Worm (Caenorhabditis elegans) whole organism, L3 larva: ENCODE measurements around the gene T05C1.3.

Experiments used
- ZK546.5 ChIP-seq: sonication (generic microtip); optimal IDR thresholded peaks from 2 replicates; lab custom pipeline; 2017; ENCODE audit warnings: missing biosample characterization, missing genetic modification characterization
- aly-2 ChIP-seq: fragments of 150-350 bp; optimal IDR thresholded peaks from 2 replicates; lab custom pipeline; 2014; ENCODE audit warnings: missing biosample characterization, missing genetic modification characterization
- ceh-16 ChIP-seq: sonication (generic microtip); optimal IDR thresholded peaks from 2 replicates; lab custom pipeline; 2017; ENCODE audit warnings: missing biosample characterization, missing genetic modification characterization
- ceh-82 ChIP-seq: fragments of 150-350 bp; optimal IDR thresholded peaks from 2 replicates; lab custom pipeline; 2014; ENCODE audit warnings: missing biosample characterization, missing genetic modification characterization
- ceh-9 ChIP-seq: sonication (generic microtip); optimal IDR thresholded peaks from 2 replicates; lab custom pipeline; 2018; ENCODE audit warnings: missing biosample characterization, missing genetic modification characterization
- daf-12 ChIP-seq: fragments of 150-350 bp; optimal IDR thresholded peaks from 2 replicates; lab custom pipeline; 2014; ENCODE audit warnings: missing biosample characterization, missing genetic modification reagents, missing genetic modification characterization
- egl-27 ChIP-seq: sonication (generic microtip); optimal IDR thresholded peaks from 4 replicates; lab custom pipeline; 2017; ENCODE audit warnings: missing biosample characterization, missing genetic modification reagents, missing genetic modification characterization
- elt-2 ChIP-seq: sonication (generic microtip); optimal IDR thresholded peaks from 2 replicates; lab custom pipeline; 2016; ENCODE audit warnings: missing genetic modification reagents, mild to moderate bottlenecking, missing genetic modification characterization, missing compliant biosample characterization
- elt-3 ChIP-seq, 3 experiments: fragments of 150-350 bp in 1 of 3; sonication (generic microtip) in 2 of 3; optimal IDR thresholded peaks; 2 replicates in 2 of 3; 4 replicates in 1 of 3; lab custom pipeline; 2014 to 2017; ENCODE audit warnings: missing biosample characterization in 3 of 3, missing genetic modification characterization in 3 of 3
- eor-1 ChIP-seq, 2 experiments: fragments of 150-350 bp; optimal IDR thresholded peaks; 2 replicates each; lab custom pipeline; 2014 to 2018; ENCODE audit warnings: missing biosample characterization in 2 of 2, missing genetic modification characterization in 2 of 2
- fkh-10 ChIP-seq: sonication (generic microtip); optimal IDR thresholded peaks from 2 replicates; lab custom pipeline; 2017; ENCODE audit warnings: missing biosample characterization, missing genetic modification reagents, missing genetic modification characterization
- fkh-2 ChIP-seq: fragments of 150-350 bp; optimal IDR thresholded peaks from 2 replicates; lab custom pipeline; 2014; ENCODE audit warnings: missing biosample characterization, missing genetic modification reagents, missing genetic modification characterization
- hmg-11 ChIP-seq: sonication (generic microtip); optimal IDR thresholded peaks from 2 replicates; lab custom pipeline; 2016; ENCODE audit warnings: missing genetic modification characterization, missing compliant biosample characterization
- jun-1 ChIP-seq: fragments of 150-350 bp; optimal IDR thresholded peaks from 2 replicates; lab custom pipeline; 2014; ENCODE audit warnings: missing biosample characterization, missing genetic modification reagents, missing genetic modification characterization
- lin-39 ChIP-seq: fragments of 150-350 bp; optimal IDR thresholded peaks from 2 replicates; lab custom pipeline; 2018; ENCODE audit warnings: missing biosample characterization, missing genetic modification reagents, missing genetic modification characterization
- mdl-1 ChIP-seq: fragments of 150-350 bp; optimal IDR thresholded peaks from 2 replicates; lab custom pipeline; 2014; ENCODE audit warnings: missing biosample characterization, missing genetic modification characterization
- nhr-11 ChIP-seq: fragments of 150-350 bp; optimal IDR thresholded peaks from 2 replicates; lab custom pipeline; 2014; ENCODE audit warnings: missing biosample characterization, missing genetic modification characterization
- nhr-12 ChIP-seq: fragments of 150-350 bp; optimal IDR thresholded peaks from 2 replicates; lab custom pipeline; 2014; ENCODE audit warnings: missing biosample characterization, missing genetic modification characterization
- nhr-23 ChIP-seq: fragments of 150-350 bp; optimal IDR thresholded peaks from 2 replicates; lab custom pipeline; 2014; ENCODE audit warnings: missing biosample characterization, missing genetic modification reagents, missing genetic modification characterization
- nhr-237 ChIP-seq: fragments of 150-350 bp; optimal IDR thresholded peaks from 2 replicates; lab custom pipeline; 2014; ENCODE audit warnings: missing biosample characterization, missing genetic modification characterization
- nhr-25 ChIP-seq: sonication (generic microtip); optimal IDR thresholded peaks from 2 replicates; lab custom pipeline; 2017; ENCODE audit warnings: missing biosample characterization, missing genetic modification characterization
- nhr-43 ChIP-seq: sonication (generic microtip); optimal IDR thresholded peaks from 2 replicates; lab custom pipeline; 2016; ENCODE audit warnings: mild to moderate bottlenecking, missing genetic modification characterization, missing compliant biosample characterization; ENCODE audit not compliant: poor library complexity, severe bottlenecking
- nhr-67 ChIP-seq: fragments of 150-350 bp; optimal IDR thresholded peaks from 2 replicates; lab custom pipeline; 2014; ENCODE audit warnings: missing biosample characterization, missing genetic modification characterization
- nhr-76 ChIP-seq: fragments of 150-350 bp; sonication (generic microtip); optimal IDR thresholded peaks from 5 replicates; lab custom pipeline; 2014; ENCODE audit warnings: missing biosample characterization, missing genetic modification characterization
- pha-4 ChIP-seq: fragments of 150-350 bp; optimal IDR thresholded peaks from 2 replicates; lab custom pipeline; 2014; ENCODE audit warnings: missing biosample characterization, missing genetic modification reagents, missing genetic modification characterization
- pqm-1 ChIP-seq: fragments of 150-350 bp; optimal IDR thresholded peaks from 2 replicates; lab custom pipeline; 2017; ENCODE audit warnings: missing biosample characterization, missing genetic modification characterization, inconsistent platforms
- skn-1 ChIP-seq: fragments of 150-350 bp; optimal IDR thresholded peaks from 2 replicates; lab custom pipeline; 2014; ENCODE audit warnings: missing biosample characterization, missing genetic modification characterization
- snpc-4 ChIP-seq: fragments of 150-350 bp; optimal IDR thresholded peaks from 2 replicates; lab custom pipeline; 2014; ENCODE audit warnings: missing biosample characterization, missing genetic modification characterization
- tbx-2 ChIP-seq: sonication (generic microtip); optimal IDR thresholded peaks from 2 replicates; lab custom pipeline; 2016; ENCODE audit warnings: mild to moderate bottlenecking, missing genetic modification characterization, missing compliant biosample characterization
- zag-1 ChIP-seq: fragments of 150-350 bp; optimal IDR thresholded peaks from 2 replicates; lab custom pipeline; 2014; ENCODE audit warnings: missing biosample characterization, missing genetic modification characterization
- ztf-11 ChIP-seq: fragments of 150-350 bp; optimal IDR thresholded peaks from 2 replicates; lab custom pipeline; 2014; ENCODE audit warnings: missing biosample characterization, missing genetic modification characterization
- ztf-4 ChIP-seq: fragments of 150-350 bp; optimal IDR thresholded peaks from 2 replicates; lab custom pipeline; 2014; ENCODE audit warnings: missing biosample characterization, missing genetic modification characterization

Gene T05C1.3

DNA sequence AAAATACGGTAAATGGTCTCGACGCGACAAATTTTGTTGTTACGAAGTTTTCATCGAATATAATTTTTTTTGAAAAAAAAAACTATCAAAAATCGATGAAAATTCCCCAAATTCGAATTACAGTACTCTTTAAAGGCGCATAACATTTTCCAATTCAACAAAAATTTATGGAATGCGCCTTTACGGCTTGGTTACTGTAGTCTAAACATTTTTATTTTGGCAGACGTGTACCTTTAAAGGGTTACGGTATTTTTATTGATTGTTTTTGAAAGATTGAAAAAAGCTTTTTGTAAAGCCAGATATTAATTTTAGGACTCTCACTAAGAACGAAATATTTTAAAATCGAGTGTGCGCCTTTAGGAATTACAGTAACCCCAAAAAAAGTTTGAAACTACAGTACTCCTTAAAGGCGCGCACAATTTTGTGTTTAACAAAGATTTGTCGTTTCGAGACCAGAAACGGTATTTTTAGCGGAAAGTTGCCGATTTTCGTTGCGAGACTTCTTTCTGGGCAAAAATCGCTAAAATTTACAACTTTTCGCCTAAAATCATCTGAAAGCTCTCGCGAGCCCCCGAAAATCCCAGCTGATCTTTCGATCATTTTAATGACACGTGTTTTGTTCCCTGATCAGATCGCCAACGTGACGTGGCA, 15.1 kb downstream of the T05C1.3 start:
- no peak for TF ChIP-seq ceh-16 (tag; lab: Kevin White, UChicago)
- no peak for TF ChIP-seq ceh-82 (tag; lab: Kevin White, UChicago)
- TF ChIP-seq nhr-43 (tag; lab: Kevin White, UChicago): no peak
- TF ChIP-seq nhr-25 (tag; lab: Kevin White, UChicago): no peak
- no peak for TF ChIP-seq ztf-11
- TF ChIP-seq nhr-11 (tag; lab: Kevin White, UChicago): no peak
- no peak for TF ChIP-seq ZK546.5 (tag; lab: Kevin White, UChicago)
- no peak for TF ChIP-seq egl-27 (tag; lab: Kevin White, UChicago)
- TF ChIP-seq nhr-67 (tag; lab: Kevin White, UChicago): no peak

DNA sequence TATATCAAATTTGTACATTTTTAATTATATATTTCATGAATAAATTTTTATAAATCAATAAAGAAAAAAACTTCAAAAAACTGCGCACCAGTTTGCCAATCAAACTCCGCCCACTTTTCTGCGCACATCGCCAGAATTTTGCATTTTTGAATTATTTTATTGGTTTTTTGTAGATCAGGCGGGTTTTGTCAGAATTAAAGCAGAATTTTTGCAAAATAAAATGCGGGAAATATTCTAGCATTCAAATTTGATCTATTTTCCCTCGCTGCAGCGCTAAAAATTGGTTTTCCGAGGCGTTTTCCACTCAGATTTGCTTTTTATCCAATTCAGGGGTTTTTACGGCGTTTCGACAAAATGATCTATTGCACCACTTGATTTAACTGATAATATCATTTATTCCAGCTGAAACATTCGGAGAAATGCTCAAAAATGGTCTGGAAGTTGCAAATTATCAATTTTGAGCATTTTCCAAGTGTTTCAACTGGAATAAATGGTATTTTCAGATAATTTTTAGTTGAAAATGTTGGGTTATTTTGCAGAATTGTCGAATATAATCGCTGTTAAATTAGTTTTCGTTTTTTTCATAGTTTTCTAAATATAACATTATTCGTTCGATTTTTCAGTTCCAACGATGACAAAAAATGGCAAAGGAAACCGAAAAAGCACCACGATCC, 18.1 kb downstream of the T05C1.3 start, which contains the start of gene W06B4.1:
W06B4.1 (plus strand) TSS at position 624 of the 674 bp plus-strand sequence.
- TF ChIP-seq nhr-12 (tag; lab: Kevin White, UChicago) (no peak), nhr-237 (tag; lab: Kevin White, UChicago) (no peak), eor-1 (tag; optimal IDR thresholded peaks at IDR 0.05; lab: Kevin White, UChicago) (no peak), ztf-4 (tag; lab: Kevin White, UChicago) (no peak), skn-1 (no peak), tbx-2 (tag; lab: Kevin White, UChicago) (no peak), mdl-1 (tag; lab: Kevin White, UChicago) (no peak), jun-1 (tag; lab: Kevin White, UChicago) (no peak), aly-2 (tag; lab: Kevin White, UChicago) (no peak), elt-2 (tag; lab: Kevin White, UChicago) (no peak)

DNA sequence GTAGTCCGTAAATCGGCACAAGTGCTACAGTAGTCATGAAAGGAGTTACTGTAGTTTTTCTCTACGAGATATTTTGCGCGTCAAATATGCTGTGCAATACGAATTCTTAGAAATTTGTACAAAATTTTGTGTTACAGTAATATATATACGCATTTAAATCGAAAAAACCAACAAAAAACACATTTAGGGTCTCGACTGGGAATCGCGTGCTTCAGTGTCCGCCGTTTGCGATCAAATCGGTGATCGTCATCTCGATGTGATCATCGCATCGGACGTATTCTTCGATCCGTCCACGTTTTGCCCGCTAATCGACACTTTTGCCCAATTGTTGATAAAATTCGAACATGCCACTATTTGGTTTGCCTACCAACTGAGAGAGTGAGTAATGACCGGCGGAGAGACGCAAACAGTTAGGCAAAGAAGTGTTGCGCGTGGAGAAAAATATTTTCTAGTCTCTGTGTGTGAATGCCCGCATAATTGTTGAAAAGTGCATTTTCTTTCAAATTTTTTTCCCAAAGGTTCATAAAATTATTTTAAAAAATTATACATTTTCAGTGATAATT, 20.2 kb downstream of the T05C1.3 start:
- peak; percentile 31 for TF ChIP-seq pha-4 (tag; lab: Kevin White, UChicago)
- TF ChIP-seq fkh-10 (GFP tag; lab: Kevin White, UChicago): no peak
- TF ChIP-seq pqm-1 (tag; lab: Kevin White, UChicago): peak; percentile 52

DNA sequence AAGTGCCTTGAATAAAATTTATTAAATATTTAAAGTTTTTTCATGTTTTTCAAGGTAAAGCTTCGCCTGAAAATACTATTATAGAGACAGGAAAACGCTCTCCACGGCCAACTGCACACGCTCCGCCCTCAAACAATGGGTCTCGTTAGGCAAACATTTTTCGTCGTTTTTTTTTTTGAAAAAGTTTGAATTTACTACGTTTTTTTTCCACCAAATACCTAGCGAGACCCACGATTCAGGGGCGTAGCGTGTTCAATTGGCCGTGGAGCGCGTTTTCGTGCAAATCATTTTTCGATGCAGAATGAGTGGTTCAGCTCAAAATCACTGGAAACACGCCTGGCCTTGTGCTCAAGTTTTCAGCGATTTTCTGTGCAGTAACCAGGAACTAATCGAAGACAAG, 21.3 kb downstream of the T05C1.3 start, which contains the start of gene W06B4.2:
W06B4.2 (plus strand) TSS at position 301 of the 400 bp plus-strand sequence.
- TF ChIP-seq pqm-1 (tag; lab: Kevin White, UChicago) (no peak), nhr-43 (tag; lab: Kevin White, UChicago) (no peak), ceh-82 (tag; lab: Kevin White, UChicago) (no peak), lin-39 (tag; lab: Kevin White, UChicago) (no peak), pha-4 (tag; lab: Kevin White, UChicago) (no peak), snpc-4 (tag; lab: Kevin White, UChicago) (no peak), daf-12 (tag; lab: Kevin White, UChicago) (no peak), ceh-16 (tag; lab: Kevin White, UChicago) (no peak), fkh-10 (GFP tag; lab: Kevin White, UChicago) (no peak), nhr-23 (tag; lab: Kevin White, UChicago) (no peak), zag-1 (no peak), ztf-4 (tag; lab: Kevin White, UChicago) (no peak), ceh-9 (tag; lab: Kevin White, UChicago) (no peak), nhr-25 (tag; lab: Kevin White, UChicago) (no peak), fkh-2 (no peak), nhr-76 (tag; lab: Kevin White, UChicago) (no peak), hmg-11 (tag; lab: Kevin White, UChicago) (no peak), nhr-67 (tag; lab: Kevin White, UChicago) (no peak), tbx-2 (tag; lab: Kevin White, UChicago) (no peak), elt-3 (tag; optimal IDR thresholded peaks at IDR 0.05; lab: Kevin White, UChicago) (no peak)
